Worm (Caenorhabditis elegans) whole organism, late embryonic: Measurements from ENCODE around the gene arrd-28.

Experiments used
- ceh-19 ChIP-seq: fragments of 200-800 bp; sonication (Bioruptor generic); optimal IDR thresholded peaks from 2 replicates; lab custom pipeline; 2018; ENCODE audit warnings: mild to moderate bottlenecking, missing genetic modification characterization, missing compliant biosample characterization
- ceh-2 ChIP-seq: sonication (generic microtip); optimal IDR thresholded peaks from 2 replicates; lab custom pipeline; 2016; ENCODE audit warnings: missing genotype, missing genetic modification characterization, missing compliant biosample characterization
- gmeb-2 ChIP-seq: sonication (generic microtip); optimal IDR thresholded peaks from 2 replicates; lab custom pipeline; 2016; ENCODE audit warnings: missing genetic modification characterization, inconsistent platforms, missing compliant biosample characterization
- lin-11 ChIP-seq: fragments of 200-800 bp; sonication (Bioruptor generic); optimal IDR thresholded peaks from 2 replicates; lab custom pipeline; 2018; ENCODE audit warnings: mild to moderate bottlenecking, missing genetic modification characterization, missing compliant biosample characterization
- nfya-1 ChIP-seq: sonication (generic microtip); optimal IDR thresholded peaks from 2 replicates; lab custom pipeline; 2017; ENCODE audit warnings: missing genetic modification characterization, mild to moderate bottlenecking, missing compliant biosample characterization, antibody characterized with exemption, moderate library complexity
- nhr-11 ChIP-seq: fragments of 150-350 bp; optimal IDR thresholded peaks from 2 replicates; lab custom pipeline; 2014; ENCODE audit warnings: missing biosample characterization, missing genetic modification characterization
- pha-4 ChIP-seq: fragments of 150-350 bp; optimal IDR thresholded peaks from 2 replicates; lab custom pipeline; 2018; ENCODE audit warnings: missing biosample characterization, missing genetic modification reagents, missing genetic modification characterization
- sox-2 ChIP-seq: fragments of 200-800 bp; sonication (Bioruptor generic); IDR thresholded peaks from 2 replicates; pipeline ENCODE4 v1.3.6; 2022; ENCODE audit warnings: missing genetic modification reagents, missing genetic modification characterization, missing compliant biosample characterization
- tbx-2 ChIP-seq: sonication (generic microtip); optimal IDR thresholded peaks from 2 replicates; lab custom pipeline; 2016; ENCODE audit warnings: missing genetic modification characterization, missing compliant biosample characterization

DNA sequence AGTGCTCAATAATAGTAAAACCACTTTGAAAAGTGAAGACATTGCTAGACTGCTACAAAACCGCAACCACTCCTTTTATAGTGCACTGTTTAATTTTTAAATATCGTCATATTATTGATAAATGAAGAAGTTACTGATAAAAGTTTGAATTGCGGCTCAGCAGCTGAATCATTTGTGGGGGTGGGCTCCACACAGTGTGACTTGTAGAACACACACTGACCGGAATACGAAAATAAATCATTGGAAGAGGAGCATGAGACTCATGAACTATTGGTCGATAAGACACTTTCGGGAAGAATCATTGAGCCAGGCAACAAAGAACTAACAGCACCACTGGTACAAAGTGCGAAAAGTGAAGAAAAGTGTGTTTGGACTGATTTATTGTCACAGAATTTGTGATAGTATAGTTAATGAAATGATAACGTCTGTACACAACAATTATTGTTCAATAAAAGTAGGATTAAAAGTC lies 41.8 kb upstream of the arrd-28 start, which contains the start of gene oac-14:
- TF ChIP-seq ceh-19 (GFP tag; lab: Kevin White, UChicago) (no peak), pha-4 (no peak), tbx-2 (tag; lab: Kevin White, UChicago) (no peak), nfya-1 (tag; lab: Kevin White, UChicago) (no peak), gmeb-2 (no peak), nhr-11 (tag; lab: Kevin White, UChicago) (no peak), lin-11 (tag; lab: Kevin White, UChicago) (no peak), ceh-2 (tag; lab: Kevin White, UChicago) (no peak), sox-2 (no peak)
